Worm (Caenorhabditis elegans) whole organism, young adult: ENCODE results near the gene K09B11.5.
A peak's percentile ranks its signal among the peaks of the same experiment; 100 is the strongest.
"Not testable (repeated sequence)": the region's sequence is repeated elsewhere in the genome, so short reads cannot be mapped to it uniquely, and the experiment has no call there.

Source experiments
- B0035.1 ChIP-seq: sonication (generic microtip); optimal IDR thresholded peaks from 2 replicates; lab custom pipeline; 2016; ENCODE audit warnings: missing genetic modification characterization, mild to moderate bottlenecking, missing compliant biosample characterization, missing genotype, missing genetic modification reagents
- F10E7.11 ChIP-seq: sonication (generic microtip); optimal IDR thresholded peaks from 2 replicates; lab custom pipeline; 2017; ENCODE audit warnings: mild to moderate bottlenecking, missing genetic modification characterization, moderate library complexity, missing compliant biosample characterization
- egl-44 ChIP-seq: fragments of 200-800 bp; sonication (Bioruptor generic); IDR thresholded peaks from 2 replicates; pipeline ENCODE4 v1.3.6; 2022; ENCODE audit warnings: missing genetic modification reagents, missing genetic modification characterization, missing compliant biosample characterization
- nhr-90 ChIP-seq: sonication (generic microtip); optimal IDR thresholded peaks from 2 replicates; lab custom pipeline; 2016; ENCODE audit warnings: missing genotype, mild to moderate bottlenecking, missing genetic modification characterization, missing compliant biosample characterization
- snpc-3.4 ChIP-seq: sonication (generic microtip); optimal IDR thresholded peaks from 2 replicates; lab custom pipeline; 2017; ENCODE audit warnings: missing genetic modification characterization, mild to moderate bottlenecking, missing compliant biosample characterization, antibody characterized with exemption, moderate library complexity, missing genotype, missing genetic modification reagents
- snpc-4 ChIP-seq, 5 experiments: fragments of 150-350 bp in 1 of 5; sonication (generic microtip) in 4 of 5; optimal IDR thresholded peaks; 2 replicates each; lab custom pipeline; 2014 to 2018; ENCODE audit warnings: missing genetic modification characterization in 5 of 5, missing biosample characterization in 3 of 5, antibody characterized with exemption in 2 of 5, mild to moderate bottlenecking in 2 of 5, missing compliant biosample characterization in 2 of 5, missing genotype in 2 of 5, moderate library complexity in 2 of 5, missing genetic modification reagents in 1 of 5

ce11 chrIV:13430137-13430536, 3.7 kb downstream of the K09B11.5 start:
- TF ChIP-seq snpc-4 (GFP tag; optimal IDR thresholded peaks at IDR 0.05; lab: Kevin White, UChicago), result peak; percentile 38
- peak in 3 of 4 experiments; percentile 68 to 95 (median 92) for TF ChIP-seq snpc-4 (tag; optimal IDR thresholded peaks at IDR 0.05; lab: Kevin White, UChicago)
- TF ChIP-seq nhr-90; B0035.1; snpc-3.4 (tag; lab: Kevin White, UChicago); F10E7.11: not testable (repeated sequence)
- 0 out of 2 replicates have a peak, but pooled peaks have one; percentile 40 for TF ChIP-seq egl-44 (GFP tag; lab: Robert Waterston, UW)
